Fruit fly (Drosophila melanogaster) whole organism, embryonic: ENCODE results near the gene CG6788.
A peak's percentile ranks its signal among the peaks of the same experiment; 100 is the strongest.

ENCODE experiments used
- Ada2b ChIP-seq: fragments of 200-800 bp; sonication (Bioruptor generic); IDR thresholded peaks from 2 replicates; pipeline ENCODE4 v1.3.6; 2022; ENCODE audit warnings: missing biosample characterization, missing genetic modification characterization
- Asciz ChIP-seq: fragments of 200-800 bp; sonication (Bioruptor generic); optimal IDR thresholded peaks from 2 replicates; lab custom pipeline; 2017; ENCODE audit warnings: missing biosample characterization, mild to moderate bottlenecking, missing genetic modification characterization, missing genetic modification reagents
- Blimp-1 ChIP-seq: fragments of 200-800 bp; sonication (Bioruptor generic); optimal IDR thresholded peaks from 3 replicates; lab custom pipeline; 2018; ENCODE audit warnings: missing biosample characterization, missing genetic modification characterization, mild to moderate bottlenecking, moderate library complexity, missing genetic modification reagents
- CG10274 ChIP-seq: fragments of 200-800 bp; sonication (Bioruptor generic); optimal IDR thresholded peaks from 3 replicates; lab custom pipeline; 2017; ENCODE audit warnings: missing biosample characterization, mild to moderate bottlenecking, missing genetic modification characterization
- CG10979 ChIP-seq: fragments of 200-800 bp; sonication (Bioruptor generic); optimal IDR thresholded peaks from 2 replicates; lab custom pipeline; 2018; ENCODE audit warnings: missing biosample characterization, mild to moderate bottlenecking, missing genetic modification characterization, moderate library complexity
- CG11456 ChIP-seq: fragments of 200-800 bp; sonication (Bioruptor generic); IDR thresholded peaks from 3 replicates; pipeline ENCODE4 v1.3.6; 2022; ENCODE audit warnings: missing biosample characterization, missing genetic modification characterization
- CG11695 ChIP-seq: fragments of 200-800 bp; sonication (Bioruptor generic); IDR thresholded peaks from 3 replicates; pipeline ENCODE4 v1.3.6; 2022; ENCODE audit warnings: missing biosample characterization, missing genetic modification characterization
- CG13775 ChIP-seq: fragments of 200-800 bp; sonication (Bioruptor generic); optimal IDR thresholded peaks from 3 replicates; lab custom pipeline; 2017; ENCODE audit warnings: missing biosample characterization, mild to moderate bottlenecking, missing genetic modification characterization
- CG1602 ChIP-seq: fragments of 200-800 bp; sonication (Bioruptor generic); optimal IDR thresholded peaks from 3 replicates; lab custom pipeline; 2016; ENCODE audit warnings: missing biosample characterization, missing genetic modification characterization
- CG1603 ChIP-seq: fragments of 200-800 bp; sonication (Bioruptor generic); optimal IDR thresholded peaks from 2 replicates; lab custom pipeline; 2019; ENCODE audit warnings: missing biosample characterization, mild to moderate bottlenecking, missing genetic modification characterization, moderate library complexity
- CG17361 ChIP-seq: fragments of 200-800 bp; sonication (Bioruptor generic); IDR thresholded peaks from 3 replicates; pipeline ENCODE4 v1.3.6; 2022; ENCODE audit warnings: missing biosample characterization, missing genetic modification characterization
- CG18262 ChIP-seq: fragments of 200-800 bp; optimal IDR thresholded peaks from 3 replicates; lab custom pipeline; 2019; ENCODE audit warnings: missing biosample characterization, mild to moderate bottlenecking, missing genetic modification characterization, moderate library complexity
- CG2129 ChIP-seq: fragments of 200-800 bp; sonication (Bioruptor generic); IDR thresholded peaks from 2 replicates; pipeline ENCODE4 v1.3.6; 2022; ENCODE audit warnings: missing biosample characterization, missing genetic modification characterization; ENCODE audit not compliant: partially characterized antibody
- CG2678 ChIP-seq: fragments of 200-800 bp; sonication (Bioruptor generic); optimal IDR thresholded peaks from 3 replicates; lab custom pipeline; 2019; ENCODE audit warnings: missing biosample characterization, mild to moderate bottlenecking, missing genetic modification characterization, moderate library complexity
- CG34422 ChIP-seq: fragments of 200-800 bp; sonication (Bioruptor generic); IDR thresholded peaks from 3 replicates; pipeline ENCODE4 v1.3.6; 2022; ENCODE audit warnings: missing biosample characterization, missing genetic modification characterization
- CG7928 ChIP-seq: fragments of 200-800 bp; sonication (Bioruptor generic); optimal IDR thresholded peaks from 2 replicates; lab custom pipeline; 2017; ENCODE audit warnings: missing biosample characterization, mild to moderate bottlenecking, missing genetic modification characterization
- CG8281 ChIP-seq: fragments of 200-800 bp; sonication (Bioruptor generic); optimal IDR thresholded peaks from 2 replicates; lab custom pipeline; 2018; ENCODE audit warnings: missing biosample characterization, mild to moderate bottlenecking, missing genetic modification characterization, moderate library complexity
- D ChIP-seq, 2 experiments: fragments of 200-800 bp in 1 of 2; fragments of >200 bp in 1 of 2; sonication (Bioruptor generic) in 1 of 2; optimal IDR thresholded peaks; 2 replicates in 1 of 2; 3 replicates in 1 of 2; lab custom pipeline; 2017; ENCODE audit warnings: mild to moderate bottlenecking in 1 of 2, missing biosample characterization in 1 of 2, missing genetic modification characterization in 1 of 2, missing genetic modification reagents in 1 of 2
- Dek ChIP-seq: fragments of 200-800 bp; sonication (Bioruptor generic); optimal IDR thresholded peaks from 3 replicates; lab custom pipeline; 2019; ENCODE audit warnings: missing biosample characterization, mild to moderate bottlenecking, missing genetic modification characterization, moderate library complexity
- Fer3 ChIP-seq: fragments of 200-800 bp; sonication (Bioruptor generic); optimal IDR thresholded peaks from 2 replicates; lab custom pipeline; 2018; ENCODE audit warnings: missing biosample characterization, mild to moderate bottlenecking, missing genetic modification characterization, moderate library complexity
- GATAe ChIP-seq: fragments of 200-800 bp; sonication (Bioruptor generic); conservative IDR thresholded peaks from 2 replicates; pipeline ENCODE4 v1.3.6; 2022; ENCODE audit warnings: missing biosample characterization, missing genetic modification characterization
- Hr3 ChIP-seq: fragments of 200-800 bp; sonication (Bioruptor generic); optimal IDR thresholded peaks from 3 replicates; lab custom pipeline; 2016; ENCODE audit warnings: missing biosample characterization, missing genetic modification characterization
- Hr78 ChIP-seq, 2 experiments: fragments of 200-800 bp in 1 of 2; fragments of >200 bp in 1 of 2; sonication (Bioruptor generic) in 1 of 2; optimal IDR thresholded peaks; 2 replicates each; lab custom pipeline; 2017 to 2019; ENCODE audit warnings: missing biosample characterization in 2 of 2, missing genetic modification characterization in 2 of 2, mild to moderate bottlenecking in 1 of 2, moderate library complexity in 1 of 2
- Hsf ChIP-seq: fragments of 200-800 bp; sonication (Bioruptor generic); optimal IDR thresholded peaks from 3 replicates; lab custom pipeline; 2016; ENCODE audit warnings: missing biosample characterization, missing genetic modification characterization
- Lim3 ChIP-seq: fragments of 200-800 bp; sonication (Bioruptor generic); IDR thresholded peaks from 2 replicates; pipeline ENCODE4 v1.3.6; 2022; ENCODE audit warnings: missing biosample characterization, missing genetic modification characterization
- MESR4 ChIP-seq: fragments of 200-800 bp; sonication (Bioruptor generic); optimal IDR thresholded peaks from 2 replicates; lab custom pipeline; 2018; ENCODE audit warnings: missing biosample characterization, mild to moderate bottlenecking, missing genetic modification characterization, moderate library complexity
- Nf-YB ChIP-seq: fragments of 200-800 bp; sonication (Bioruptor generic); optimal IDR thresholded peaks from 3 replicates; lab custom pipeline; 2019; ENCODE audit warnings: missing biosample characterization, mild to moderate bottlenecking, missing genetic modification characterization, moderate library complexity
- Pdp1 ChIP-seq, 2 experiments: fragments of 200-800 bp; sonication (Bioruptor generic); optimal IDR thresholded peaks; 3 replicates each; lab custom pipeline; 2016; ENCODE audit warnings: missing biosample characterization in 2 of 2, missing genetic modification characterization in 2 of 2, mild to moderate bottlenecking in 1 of 2, moderate library complexity in 1 of 2
- Sox102F ChIP-seq: fragments of 200-800 bp; sonication (Bioruptor generic); optimal IDR thresholded peaks from 2 replicates; lab custom pipeline; 2018; ENCODE audit warnings: missing biosample characterization, mild to moderate bottlenecking, missing genetic modification characterization, moderate library complexity
- al ChIP-seq: fragments of 200-800 bp; sonication (Bioruptor generic); IDR thresholded peaks from 2 replicates; pipeline ENCODE4 v1.3.6; 2022; ENCODE audit warnings: missing biosample characterization, missing genetic modification characterization
- croc ChIP-seq: fragments of 200-800 bp; sonication (Bioruptor generic); conservative IDR thresholded peaks from 3 replicates; pipeline ENCODE4 v1.3.6; 2022; ENCODE audit warnings: missing biosample characterization, missing genetic modification characterization
- dan ChIP-seq: fragments of 200-800 bp; sonication (Bioruptor generic); IDR thresholded peaks from 2 replicates; pipeline ENCODE4 v1.3.6; 2022; ENCODE audit warnings: missing biosample characterization, missing genetic modification characterization
- eve ChIP-seq, 2 experiments: fragments of >200 bp; optimal IDR thresholded peaks; 2 replicates each; lab custom pipeline; 2017; ENCODE audit warnings: missing biosample characterization in 2 of 2, missing genetic modification characterization in 2 of 2
- h ChIP-seq: fragments of >200 bp; optimal IDR thresholded peaks from 2 replicates; lab custom pipeline; 2017
- ind ChIP-seq: fragments of 200-800 bp; sonication (Bioruptor generic); optimal IDR thresholded peaks from 3 replicates; lab custom pipeline; 2016; ENCODE audit warnings: missing biosample characterization, missing genetic modification characterization
- jing ChIP-seq: fragments of 200-800 bp; sonication (Bioruptor generic); optimal IDR thresholded peaks from 2 replicates; lab custom pipeline; 2018; ENCODE audit warnings: missing biosample characterization, mild to moderate bottlenecking, missing genetic modification characterization
- kay ChIP-seq: fragments of 200-800 bp; sonication (Bioruptor generic); optimal IDR thresholded peaks from 2 replicates; lab custom pipeline; 2016; ENCODE audit warnings: missing biosample characterization, missing genetic modification characterization
- lola ChIP-seq, 3 experiments: fragments of >200 bp in 2 of 3; fragments of 200-800 bp in 1 of 3; sonication (Bioruptor generic) in 1 of 3; optimal IDR thresholded peaks; 2 replicates each; lab custom pipeline; 2017 to 2019; ENCODE audit warnings: missing biosample characterization in 3 of 3, missing genetic modification characterization in 3 of 3, mild to moderate bottlenecking in 1 of 3, moderate library complexity in 1 of 3
- nau ChIP-seq: fragments of 200-800 bp; sonication (Bioruptor generic); optimal IDR thresholded peaks from 3 replicates; lab custom pipeline; 2017; ENCODE audit warnings: missing biosample characterization, mild to moderate bottlenecking, missing genetic modification characterization, missing genetic modification reagents
- nerfin-1 ChIP-seq: fragments of 200-800 bp; sonication (Bioruptor generic); optimal IDR thresholded peaks from 3 replicates; lab custom pipeline; 2019; ENCODE audit warnings: missing biosample characterization, mild to moderate bottlenecking, missing genetic modification characterization, moderate library complexity
- odd ChIP-seq: fragments of 200-800 bp; sonication (Bioruptor generic); optimal IDR thresholded peaks from 2 replicates; lab custom pipeline; 2017; ENCODE audit warnings: missing biosample characterization, mild to moderate bottlenecking, missing genetic modification characterization
- otp ChIP-seq: fragments of 200-800 bp; sonication (Bioruptor generic); IDR thresholded peaks from 3 replicates; pipeline ENCODE4, ENCODE4 v1.3.6; 2022; ENCODE audit warnings: missing biosample characterization, missing genetic modification characterization
- p53 ChIP-seq: fragments of 200-800 bp; sonication (Bioruptor generic); optimal IDR thresholded peaks from 2 replicates; lab custom pipeline; 2016; ENCODE audit warnings: missing biosample characterization, missing genetic modification characterization
- ro ChIP-seq: fragments of 200-800 bp; sonication (Bioruptor generic); IDR thresholded peaks from 2 replicates; pipeline ENCODE4 v1.3.6; 2022; ENCODE audit warnings: missing biosample characterization, missing genetic modification characterization
- row ChIP-seq: fragments of 200-800 bp; sonication (Bioruptor generic); IDR thresholded peaks from 3 replicates; pipeline ENCODE4 v1.3.6; 2022; ENCODE audit warnings: missing biosample characterization, missing genetic modification characterization
- slp2 ChIP-seq: fragments of 200-800 bp; sonication (Bioruptor generic); optimal IDR thresholded peaks from 2 replicates; lab custom pipeline; 2016; ENCODE audit warnings: missing biosample characterization, missing genetic modification characterization
- ssp ChIP-seq: fragments of 200-800 bp; sonication (Bioruptor generic); IDR thresholded peaks from 2 replicates; pipeline ENCODE4 v1.3.6; 2022; ENCODE audit warnings: missing biosample characterization, missing genetic modification characterization
- tap ChIP-seq: fragments of 200-800 bp; optimal IDR thresholded peaks from 3 replicates; lab custom pipeline; 2019; ENCODE audit warnings: missing biosample characterization, mild to moderate bottlenecking, missing genetic modification characterization, moderate library complexity

Gene CG6788

dm6 chrX:17910941-17911703, 23.1 kb downstream of the CG6788 start, which contains the start of gene CG6847 (continued):
- TF ChIP-seq odd (GFP tag; lab: Kevin White, UChicago) (peak; percentile 49), CG18262 (tag; lab: Kevin White, UChicago) (peak; percentile 85), MESR4 (GFP tag; lab: Kevin White, UChicago) (no peak), CG2129 (GFP tag; lab: Robert Waterston, UW) (no peak), Blimp-1 (peak; percentile 31), Hsf (peak; percentile 53), otp (GFP tag; lab: Robert Waterston, UW) (no peak), D (optimal IDR thresholded peaks at IDR 0.05; lab: Kevin White, UChicago) (no peak), D (GFP tag; optimal IDR thresholded peaks at IDR 0.05; lab: Kevin White, UChicago) (peak; percentile 54), eve (GFP tag; optimal IDR thresholded peaks at IDR 0.05; lab: Kevin White, UChicago) (no peak), CG8281 (tag; lab: Kevin White, UChicago) (no peak), p53 (GFP tag; lab: Kevin White, UChicago) (no peak), CG11456 (GFP tag; lab: Robert Waterston, UW) (peak; percentile 53; the same call in 1 of the 3 replicates), CG10979 (tag; lab: Kevin White, UChicago) (peak; percentile 57), Ada2b (GFP tag; lab: Robert Waterston, UW) (peak; percentile 17; the same call in 1 of the 2 replicates), croc (GFP tag; lab: Robert Waterston, UW) (peak; percentile 46), ind (peak; percentile 38), Fer3 (peak; percentile 6), row (GFP tag; lab: Robert Waterston, UW) (peak; percentile 78), h (no peak), Pdp1 (GFP tag; optimal IDR thresholded peaks at IDR 0.05; lab: Kevin White, UChicago) (peak; percentile 43 to 50), tap (no peak), CG2678 (tag; lab: Kevin White, UChicago) (peak; percentile 69), CG11695 (GFP tag; lab: Robert Waterston, UW) (peak; percentile 55; the same call in 2 of the 3 replicates), dan (GFP tag; lab: Robert Waterston, UW) (no peak), GATAe (GFP tag; lab: Robert Waterston, UW) (no peak), Asciz (GFP tag; lab: Kevin White, UChicago) (peak; percentile 3), nerfin-1 (tag; lab: Kevin White, UChicago) (no peak), Dek (tag; lab: Kevin White, UChicago) (peak; percentile 59), CG10274 (GFP tag; lab: Kevin White, UChicago) (peak; percentile 2), Lim3 (GFP tag; lab: Robert Waterston, UW) (no peak), ssp (GFP tag; lab: Robert Waterston, UW) (peak; percentile 37; the same call in 1 of the 2 replicates), al (peak; percentile 45; the same call in 1 of the 2 replicates), kay (GFP tag; lab: Kevin White, UChicago) (peak; percentile 32), CG13775 (GFP tag; lab: Kevin White, UChicago) (peak; percentile 70), Hr78 (GFP tag; optimal IDR thresholded peaks at IDR 0.05; lab: Kevin White, UChicago) (no peak), CG1603 (no peak), CG1602 (GFP tag; lab: Kevin White, UChicago) (peak; percentile 62), CG7928 (no peak), lola (GFP tag; optimal IDR thresholded peaks at IDR 0.05; lab: Kevin White, UChicago) (peak in 1 of 3 experiments; percentile 78), CG17361 (GFP tag; lab: Robert Waterston, UW) (peak; percentile 94), CG34422 (GFP tag; lab: Robert Waterston, UW) (no peak), jing (GFP tag; lab: Kevin White, UChicago) (no peak), Hr3 (GFP tag; lab: Kevin White, UChicago) (peak; percentile 60), Sox102F (peak; percentile 77), nau (GFP tag; lab: Kevin White, UChicago) (no peak), ro (no peak), slp2 (GFP tag; lab: Kevin White, UChicago) (no peak), Nf-YB (peak; percentile 63)
